Worm (Caenorhabditis elegans) whole organism, midembryonic: ENCODE results near the gene snt-1.

Experiments
- T22C8.4 ChIP-seq: fragments of 200-800 bp; sonication (Bioruptor generic); IDR thresholded peaks from 2 replicates; pipeline ENCODE4 v1.3.6; 2022; ENCODE audit warnings: missing genetic modification characterization, missing compliant biosample characterization
- cog-1 ChIP-seq: sonication (generic microtip); optimal IDR thresholded peaks from 2 replicates; lab custom pipeline; 2016; ENCODE audit warnings: missing genetic modification characterization, missing compliant biosample characterization
- flt-1 ChIP-seq: fragments of 200-800 bp; sonication (Bioruptor generic); IDR thresholded peaks from 2 replicates; pipeline ENCODE4 v1.3.6; 2022; ENCODE audit warnings: missing genetic modification characterization, missing compliant biosample characterization
- klf-2 ChIP-seq: fragments of 200-800 bp; sonication (Bioruptor generic); conservative IDR thresholded peaks from 2 replicates; pipeline ENCODE4 v1.3.6; 2022; ENCODE audit warnings: missing genetic modification reagents, missing genetic modification characterization, missing compliant biosample characterization
- med-1 ChIP-seq: sonication (generic microtip); optimal IDR thresholded peaks from 2 replicates; lab custom pipeline; 2017; ENCODE audit warnings: missing genetic modification characterization, mild to moderate bottlenecking, missing compliant biosample characterization, antibody characterized with exemption, missing genetic modification reagents; ENCODE audit not compliant: insufficient read depth
- ztf-23 ChIP-seq: fragments of 200-800 bp; sonication (Bioruptor generic); IDR thresholded peaks from 2 replicates; pipeline ENCODE4 v1.3.6; 2022; ENCODE audit warnings: missing genetic modification reagents, missing genetic modification characterization, missing compliant biosample characterization
- ztf-29 ChIP-seq: fragments of 200-800 bp; sonication (Bioruptor generic); IDR thresholded peaks from 2 replicates; pipeline ENCODE4 v1.3.6; 2022; ENCODE audit warnings: missing genetic modification reagents, missing genetic modification characterization, missing compliant biosample characterization

ce11 chrII:6835500-6835899 is 24.7 kb downstream of the snt-1 start:
- TF ChIP-seq T22C8.4 (no peak), flt-1 (GFP tag; lab: Robert Waterston, UW) (peak; percentile 35; the same call in 1 of the 2 replicates), ztf-23 (GFP tag; lab: Robert Waterston, UW) (no peak), ztf-29 (no peak), klf-2 (GFP tag; lab: Robert Waterston, UW) (no peak), cog-1 (no peak), med-1 (GFP tag; lab: Kevin White, UChicago) (peak; percentile 22)
